Fruit fly (Drosophila melanogaster) whole organism, pupa: Measurements from ENCODE around the gene CG14309.

Source experiments
- CG12605 ChIP-seq: fragments of 200-800 bp; sonication (Bioruptor generic); IDR thresholded peaks from 2 replicates; pipeline ENCODE4 v1.3.6; 2022; ENCODE audit warnings: missing biosample characterization, missing genetic modification characterization
- CG13204 ChIP-seq: fragments of 200-800 bp; sonication (Bioruptor generic); optimal IDR thresholded peaks from 2 replicates; lab custom pipeline; 2018; ENCODE audit warnings: missing biosample characterization, mild to moderate bottlenecking, missing genetic modification characterization, moderate library complexity
- CG32121 ChIP-seq: fragments of 200-800 bp; sonication (Bioruptor generic); IDR thresholded peaks from 2 replicates; pipeline ENCODE4 v1.3.6; 2022; ENCODE audit warnings: missing biosample characterization, missing genetic modification characterization
- D1 ChIP-seq: fragments of 200-800 bp; sonication (Bioruptor generic); optimal IDR thresholded peaks from 2 replicates; lab custom pipeline; 2018; ENCODE audit warnings: missing biosample characterization, mild to moderate bottlenecking, missing genetic modification characterization, moderate library complexity
- EcR ChIP-seq: fragments of 200-800 bp; sonication (Bioruptor generic); optimal IDR thresholded peaks from 3 replicates; lab custom pipeline; 2019; ENCODE audit warnings: missing biosample characterization, missing genetic modification characterization, mild to moderate bottlenecking, moderate library complexity, missing genetic modification reagents

DNA sequence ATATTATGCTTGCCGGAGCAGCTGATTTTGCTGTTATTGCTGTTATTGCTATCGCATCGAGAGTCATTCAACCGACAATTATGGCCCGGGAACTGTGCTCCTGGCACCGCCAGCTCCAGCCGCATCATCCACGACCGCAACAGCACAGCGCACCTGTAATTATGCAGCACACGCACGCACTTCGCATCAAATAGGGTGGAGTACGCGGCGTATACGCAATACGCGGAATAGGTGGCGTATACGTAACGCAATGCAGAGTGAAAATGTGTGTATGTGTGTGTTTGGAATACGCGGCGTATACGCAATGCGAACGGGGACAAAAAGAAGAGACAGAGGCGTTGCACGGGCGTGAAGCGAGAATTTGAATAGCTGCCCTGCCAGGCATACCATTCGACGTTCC, 29.1 kb downstream of the CG14309 start:
- TF ChIP-seq CG32121 (GFP tag; lab: Robert Waterston, UW) (no peak), EcR (no peak), CG13204 (GFP tag; lab: Kevin White, UChicago) (no peak), CG12605 (no peak), D1 (tag; lab: Kevin White, UChicago) (no peak)
